Fruit fly (Drosophila melanogaster): Measurements from ENCODE around the gene Ca-beta.

The Ca-beta gene

DNA sequence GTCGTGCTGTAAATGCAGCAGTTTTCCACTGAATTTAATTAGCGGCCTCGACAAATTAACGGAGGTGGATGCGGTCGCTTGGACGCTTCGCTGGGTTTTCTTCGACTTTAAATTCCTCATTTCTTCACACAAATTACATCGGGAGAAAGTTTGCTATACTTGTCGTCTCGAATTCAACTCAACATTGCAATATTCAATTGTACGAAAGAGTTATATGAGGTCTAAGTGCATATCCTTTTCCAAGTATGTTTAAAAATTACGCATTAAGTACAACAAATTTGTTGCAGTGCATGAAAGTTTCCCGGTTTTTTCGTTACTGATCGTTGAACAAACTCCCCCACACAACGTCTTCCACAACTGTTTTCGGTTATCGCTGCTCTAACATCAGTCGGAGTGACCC, 10.7 kb downstream of the Ca-beta start (continued):
- peak; percentile 63 for TF ChIP-seq wek (GFP tag; optimal IDR thresholded peaks at IDR 0.05)
- TF ChIP-seq Usf (GFP tag; optimal IDR thresholded peaks at IDR 0.05) = no peak
- no peak for TF ChIP-seq CG13894 (tag; optimal IDR thresholded peaks at IDR 0.05)
- TF ChIP-seq Poxn (GFP tag; IDR thresholded peaks at IDR 0.05) = no peak
- TF ChIP-seq CG9817 (tag; optimal IDR thresholded peaks at IDR 0.05) = peak; percentile 30
- no peak for TF ChIP-seq CG2129 (GFP tag; IDR thresholded peaks at IDR 0.05; ENCODE audit: partially characterized antibody)
- peak; percentile 82 for TF ChIP-seq CG11504 (tag; optimal IDR thresholded peaks at IDR 0.05)
- TF ChIP-seq B-H2 (GFP tag; optimal IDR thresholded peaks at IDR 0.05) = no peak
- TF ChIP-seq CG3838 (GFP tag; optimal IDR thresholded peaks at IDR 0.05) = no peak
- peak; percentile 17 for TF ChIP-seq NC2α (GFP tag; optimal IDR thresholded peaks at IDR 0.05)
- TF ChIP-seq Antp (GFP tag; optimal IDR thresholded peaks at IDR 0.05) = peak; percentile 56
- TF ChIP-seq Elba2 (GFP tag; optimal IDR thresholded peaks at IDR 0.05) = no peak
- TF ChIP-seq Fer1 (GFP tag; optimal IDR thresholded peaks at IDR 0.05) = no peak
- no peak for TF ChIP-seq Hr39 (optimal IDR thresholded peaks at IDR 0.05)
- TF ChIP-seq so (GFP tag; IDR thresholded peaks at IDR 0.05) = no peak
- no peak for TF ChIP-seq TFAM (GFP tag; optimal IDR thresholded peaks at IDR 0.05)
- no peak for TF ChIP-seq HLH4C (GFP tag; IDR thresholded peaks at IDR 0.05; ENCODE audit: partially characterized antibody)
- TF ChIP-seq BEAF-32 (GFP tag; optimal IDR thresholded peaks at IDR 0.05) = no peak
- TF ChIP-seq ab (GFP tag; optimal IDR thresholded peaks at IDR 0.05) = peak; percentile 66
- TF ChIP-seq CHES-1-like (GFP tag; optimal IDR thresholded peaks at IDR 0.05) = peak; percentile 29
- TF ChIP-seq pb (GFP tag; optimal IDR thresholded peaks at IDR 0.05) = no peak
- no peak for TF ChIP-seq bowl (GFP tag; IDR thresholded peaks at IDR 0.05)
- TF ChIP-seq CG4820 (GFP tag; optimal IDR thresholded peaks at IDR 0.05) = peak; percentile 32
- peak; percentile 38 for TF ChIP-seq CG10366 (GFP tag; IDR thresholded peaks at IDR 0.05)
- no peak for TF ChIP-seq chinmo (GFP tag; IDR thresholded peaks at IDR 0.05; ENCODE audit: partially characterized antibody)
- TF ChIP-seq HLH54F (GFP tag; optimal IDR thresholded peaks at IDR 0.05) = peak; percentile 10
- TF ChIP-seq tin (GFP tag; optimal IDR thresholded peaks at IDR 0.05) = peak; percentile 39
- no peak for TF ChIP-seq p53 (GFP tag; optimal IDR thresholded peaks at IDR 0.05)
- TF ChIP-seq dm (GFP tag; optimal IDR thresholded peaks at IDR 0.05) = peak; percentile 16
- peak; percentile 32 for TF ChIP-seq Mad (GFP tag; optimal IDR thresholded peaks at IDR 0.05)
- no peak for TF ChIP-seq abd-A (tag; optimal IDR thresholded peaks at IDR 0.05)
- peak; percentile 39 for TF ChIP-seq fd96Cb (tag; optimal IDR thresholded peaks at IDR 0.05)
- no peak for TF ChIP-seq ash1 (GFP tag; optimal IDR thresholded peaks at IDR 0.05)
- TF ChIP-seq unc-4 (GFP tag; IDR thresholded peaks at IDR 0.05; ENCODE audit: partially characterized antibody) = no peak
- TF ChIP-seq row (GFP tag; IDR thresholded peaks at IDR 0.05) = peak; percentile 59
- no peak for TF ChIP-seq CG7987 (GFP tag; optimal IDR thresholded peaks at IDR 0.05)
- TF ChIP-seq CG12299 (tag; optimal IDR thresholded peaks at IDR 0.05) = peak; percentile 46
- no peak for TF ChIP-seq al (GFP tag; IDR thresholded peaks at IDR 0.05)
- TF ChIP-seq Sin3A (optimal IDR thresholded peaks at IDR 0.05) = no peak
- TF ChIP-seq tll (GFP tag; optimal IDR thresholded peaks at IDR 0.05) = no peak
- peak; percentile 65; the same call in 2 of the 3 replicates for TF ChIP-seq CG11093 (GFP tag; IDR thresholded peaks at IDR 0.05)
- peak; percentile 70 for TF ChIP-seq dmrt99B (tag; optimal IDR thresholded peaks at IDR 0.05)
- TF ChIP-seq cg (GFP tag; optimal IDR thresholded peaks at IDR 0.05) = no peak
- TF ChIP-seq mam (GFP tag; optimal IDR thresholded peaks at IDR 0.05) = no peak
- no peak for TF ChIP-seq gfzf (GFP tag; optimal IDR thresholded peaks at IDR 0.05)
- TF ChIP-seq CG10979 (tag; optimal IDR thresholded peaks at IDR 0.05) = peak; percentile 64
- TF ChIP-seq Nf-YB (GFP tag; optimal IDR thresholded peaks at IDR 0.05) = peak; percentile 32
- TF ChIP-seq trh (GFP tag; optimal IDR thresholded peaks at IDR 0.05) = no peak
- peak; percentile 45 for TF ChIP-seq CG9437 (GFP tag; optimal IDR thresholded peaks at IDR 0.05)
- no peak for TF ChIP-seq C15 (GFP tag; IDR thresholded peaks at IDR 0.05)
- TF ChIP-seq CG4404 (GFP tag; IDR thresholded peaks at IDR 0.05) = peak; percentile 39
- TF ChIP-seq Mes4 (GFP tag; optimal IDR thresholded peaks at IDR 0.05) = peak; percentile 34
